Fruit fly (Drosophila melanogaster) Kc167 (cell line): ENCODE measurements around the gene Cpr67Fb.

Source experiments
- Myc ChIP-seq: fragments of >200 bp; optimal IDR thresholded peaks from 2 replicates; lab custom pipeline; 2017; ENCODE audit warnings: missing external identifiers
- Sin3A ChIP-seq: fragments of >200 bp; optimal IDR thresholded peaks from 2 replicates; lab custom pipeline; 2018; ENCODE audit warnings: missing external identifiers
- h ChIP-seq: fragments of >200 bp; optimal IDR thresholded peaks from 3 replicates; lab custom pipeline; 2018; ENCODE audit warnings: missing external identifiers
- insv ChIP-seq: fragments of >200 bp; optimal IDR thresholded peaks from 3 replicates; lab custom pipeline; 2018; ENCODE audit warnings: missing external identifiers
- psq ChIP-seq: fragments of >200 bp; optimal IDR thresholded peaks from 2 replicates; lab custom pipeline; 2017; ENCODE audit warnings: missing external identifiers
- ttk ChIP-seq: sonication (Bioruptor generic); optimal IDR thresholded peaks from 2 replicates; lab custom pipeline; 2017; ENCODE audit warnings: missing external identifiers

Cpr67Fb gene

DNA sequence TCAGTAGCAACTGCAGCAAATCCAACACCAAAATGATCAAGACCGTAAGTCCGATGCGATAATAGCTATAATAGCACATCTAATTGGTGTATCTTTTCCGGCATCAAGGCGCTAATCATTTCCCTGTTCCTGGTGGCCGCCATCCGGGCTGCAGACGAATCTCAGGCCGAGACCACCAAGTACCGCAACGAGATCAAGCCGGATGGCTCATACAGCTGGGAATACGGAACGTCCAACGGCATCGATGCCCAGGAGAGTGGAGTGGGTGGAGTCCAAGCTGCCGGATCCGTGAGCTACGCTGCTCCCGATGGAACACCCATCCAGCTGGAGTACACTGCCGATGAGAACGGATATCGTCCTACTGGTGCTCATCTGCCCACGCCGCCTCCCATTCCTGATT, at the start of gene Cpr67Fb:
Gene Cpr67Fb (plus strand): TSS at position 15 of the 400 bp plus-strand sequence.
- no peak for TF ChIP-seq insv (lab: Kevin White, UChicago)
- no peak for TF ChIP-seq psq
- no peak for TF ChIP-seq Sin3A
- TF ChIP-seq ttk (lab: Kevin White, UChicago): no peak
- TF ChIP-seq Myc (lab: Kevin White, UChicago): no peak
- TF ChIP-seq h (lab: Kevin White, UChicago): no peak

DNA sequence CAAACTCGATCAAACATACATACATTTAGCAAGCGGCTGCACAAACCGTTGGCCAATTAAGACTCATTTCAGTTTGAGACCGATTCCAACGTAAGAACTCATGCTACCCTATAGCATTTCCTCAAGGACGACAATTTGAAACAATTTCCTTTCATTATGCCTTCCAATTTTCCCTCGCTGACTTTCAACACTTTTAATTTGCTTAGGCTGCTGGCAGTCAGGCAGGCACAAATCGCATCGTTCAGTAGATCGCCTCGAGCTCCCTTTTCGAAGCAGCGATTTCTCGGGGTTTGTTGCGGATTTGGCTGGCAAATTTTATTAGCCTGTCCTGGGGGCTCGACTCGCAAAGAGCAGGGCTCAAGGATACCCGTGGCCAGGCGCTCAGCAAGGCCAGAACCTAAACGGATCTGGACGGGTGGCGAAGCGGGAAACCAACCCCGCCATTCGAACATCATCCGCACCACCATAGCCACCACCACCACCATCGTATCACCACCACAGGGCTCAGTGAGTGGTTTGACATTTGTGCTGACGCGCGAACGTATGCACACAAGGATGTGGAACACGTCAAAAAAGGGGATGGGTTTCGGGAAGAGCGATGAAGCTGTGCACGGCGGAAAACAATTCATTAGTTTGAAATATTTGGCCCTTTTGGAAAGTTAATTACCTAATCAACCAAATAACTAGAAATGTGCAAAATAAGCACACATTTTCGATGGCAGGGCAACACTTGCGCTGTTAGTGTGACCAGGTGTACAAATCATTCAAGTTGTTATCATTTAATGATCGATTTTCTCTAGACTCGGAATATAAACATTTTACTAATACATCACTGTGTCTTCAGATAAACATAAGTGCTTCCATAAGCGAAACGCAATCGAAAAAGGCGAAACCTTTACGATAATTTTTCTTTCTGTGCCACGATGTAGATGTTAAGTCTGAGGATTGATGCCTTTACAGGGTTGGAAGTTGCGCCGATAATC, 49.1 kb upstream of the Cpr67Fb start:
- TF ChIP-seq Myc (lab: Kevin White, UChicago) (no peak), h (lab: Kevin White, UChicago) (no peak), ttk (lab: Kevin White, UChicago) (no peak)

DNA sequence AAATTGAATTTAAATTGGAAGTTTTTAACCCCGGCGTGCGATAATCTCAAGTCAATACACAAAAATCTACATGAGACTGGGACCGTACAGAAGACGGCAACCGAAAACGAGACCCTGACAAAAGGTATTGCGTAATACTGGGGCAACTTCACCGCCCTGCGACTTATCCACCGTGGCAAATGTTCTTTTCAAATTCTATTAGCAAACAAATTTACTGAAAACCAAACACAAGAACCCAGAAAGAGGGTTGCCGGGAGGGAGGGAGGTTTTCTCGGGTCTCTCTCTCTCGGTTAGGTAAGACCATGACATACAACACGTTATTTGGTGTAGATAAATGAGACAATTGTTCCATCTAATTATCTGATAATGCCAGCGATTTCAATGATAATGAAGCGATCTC, 48.2 kb upstream of the Cpr67Fb start:
- TF ChIP-seq psq (no peak), ttk (lab: Kevin White, UChicago) (no peak), h (lab: Kevin White, UChicago) (no peak), Myc (lab: Kevin White, UChicago) (no peak), insv (lab: Kevin White, UChicago) (no peak), Sin3A (no peak)

DNA sequence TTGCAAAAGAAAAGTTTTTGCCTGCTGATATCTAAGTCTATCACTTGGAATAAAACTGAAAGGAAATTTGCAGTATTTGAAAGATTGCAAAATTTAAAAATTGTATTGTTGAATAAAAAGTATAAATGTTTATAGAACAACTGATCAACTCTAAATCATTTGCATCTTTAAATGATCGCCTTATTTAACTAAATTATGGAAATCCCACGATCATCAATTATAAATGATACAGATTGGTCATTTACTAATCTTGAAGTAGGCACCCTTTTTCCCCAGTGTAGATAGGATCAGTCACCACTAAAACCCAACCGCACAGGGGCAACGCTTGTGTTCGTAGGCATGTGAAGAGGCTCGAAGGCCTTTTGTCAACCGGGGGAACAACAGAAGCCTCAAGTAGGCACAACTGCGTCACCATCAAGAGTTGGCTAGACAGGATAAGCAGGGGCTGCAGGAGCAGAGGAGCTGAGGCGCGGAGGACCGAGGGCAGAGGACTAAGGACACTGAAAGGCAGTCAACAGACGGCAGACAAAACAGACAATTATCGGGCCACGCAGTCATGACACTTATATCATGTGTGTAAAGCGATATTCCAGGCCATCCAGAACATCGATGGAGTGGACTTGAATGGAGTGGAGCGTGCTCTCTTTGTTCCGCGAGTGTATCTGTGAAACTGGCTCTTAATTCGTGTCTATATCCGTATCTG, 46.0 kb upstream of the Cpr67Fb start:
- TF ChIP-seq psq: no peak
- no peak for TF ChIP-seq insv (lab: Kevin White, UChicago)
- TF ChIP-seq ttk (lab: Kevin White, UChicago): no peak
- no peak for TF ChIP-seq Myc (lab: Kevin White, UChicago)
- TF ChIP-seq h (lab: Kevin White, UChicago): no peak
- no peak for TF ChIP-seq Sin3A

DNA sequence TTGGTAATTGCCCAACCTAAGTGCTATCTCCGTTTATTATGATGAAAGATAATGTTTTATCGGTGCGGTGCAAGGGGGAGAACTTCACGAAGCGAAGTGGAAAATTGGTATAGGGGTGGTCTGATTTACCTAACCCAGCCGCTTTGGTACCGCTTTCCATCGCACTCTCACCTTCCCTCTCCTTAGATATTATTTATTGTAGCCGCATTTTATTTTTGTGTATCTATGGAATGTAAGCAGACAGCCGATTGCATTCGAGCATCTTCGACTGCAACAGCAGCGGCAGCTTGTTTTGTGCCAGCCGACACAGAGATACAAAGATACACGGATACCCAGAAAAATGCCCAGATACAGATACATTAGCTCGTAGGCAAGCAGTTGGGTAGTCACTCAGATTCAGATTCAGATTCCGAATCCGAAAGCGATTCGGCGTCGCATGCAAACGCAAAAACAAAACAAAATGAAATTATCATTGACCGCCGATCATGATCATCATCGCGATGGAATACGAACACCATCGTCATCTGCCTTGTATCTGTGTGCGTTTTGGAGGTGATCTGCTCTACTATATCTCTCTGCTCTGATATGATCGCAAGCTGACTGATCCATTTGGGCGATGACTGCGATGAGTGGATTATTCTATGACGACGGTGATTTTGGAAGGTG, 45.1 kb upstream of the Cpr67Fb start:
- TF ChIP-seq insv (lab: Kevin White, UChicago) (no peak), h (lab: Kevin White, UChicago) (no peak), ttk (lab: Kevin White, UChicago) (no peak), Sin3A (no peak)

DNA sequence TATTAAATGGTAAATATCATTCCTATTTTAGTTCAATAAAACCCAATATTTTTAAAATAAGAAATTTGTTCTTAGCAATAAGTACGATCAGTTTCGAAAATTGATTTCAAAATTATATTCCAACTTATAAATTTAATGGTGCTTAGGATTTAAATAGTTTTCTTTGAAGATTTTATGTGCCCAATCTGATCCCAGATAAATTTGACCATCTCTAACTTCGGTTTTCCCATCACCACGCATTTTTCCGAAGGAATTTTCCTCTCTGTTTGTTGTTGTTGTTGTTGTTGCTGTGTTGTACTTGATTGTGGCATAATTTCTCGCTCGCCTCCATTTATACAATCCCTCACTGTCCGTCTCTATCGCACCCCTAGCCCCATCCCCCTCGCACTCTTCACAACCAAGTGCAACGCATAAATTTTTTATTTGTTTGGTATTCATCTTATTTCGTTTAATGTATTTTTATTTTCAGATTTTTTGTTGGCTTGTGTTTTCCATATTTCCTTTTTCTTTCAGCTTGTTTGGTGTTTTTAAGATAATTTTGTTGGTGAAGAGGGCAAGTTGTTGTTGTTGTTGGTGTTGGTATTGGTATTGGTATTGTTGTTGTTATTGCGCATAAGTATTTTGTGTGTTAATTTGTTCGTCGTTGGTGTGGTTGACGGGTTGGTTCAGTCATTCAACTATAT, 44.2 kb upstream of the Cpr67Fb start:
- TF ChIP-seq insv (lab: Kevin White, UChicago) (no peak), Myc (lab: Kevin White, UChicago) (no peak), h (lab: Kevin White, UChicago) (no peak), ttk (lab: Kevin White, UChicago) (no peak), Sin3A (no peak), psq (no peak)

DNA sequence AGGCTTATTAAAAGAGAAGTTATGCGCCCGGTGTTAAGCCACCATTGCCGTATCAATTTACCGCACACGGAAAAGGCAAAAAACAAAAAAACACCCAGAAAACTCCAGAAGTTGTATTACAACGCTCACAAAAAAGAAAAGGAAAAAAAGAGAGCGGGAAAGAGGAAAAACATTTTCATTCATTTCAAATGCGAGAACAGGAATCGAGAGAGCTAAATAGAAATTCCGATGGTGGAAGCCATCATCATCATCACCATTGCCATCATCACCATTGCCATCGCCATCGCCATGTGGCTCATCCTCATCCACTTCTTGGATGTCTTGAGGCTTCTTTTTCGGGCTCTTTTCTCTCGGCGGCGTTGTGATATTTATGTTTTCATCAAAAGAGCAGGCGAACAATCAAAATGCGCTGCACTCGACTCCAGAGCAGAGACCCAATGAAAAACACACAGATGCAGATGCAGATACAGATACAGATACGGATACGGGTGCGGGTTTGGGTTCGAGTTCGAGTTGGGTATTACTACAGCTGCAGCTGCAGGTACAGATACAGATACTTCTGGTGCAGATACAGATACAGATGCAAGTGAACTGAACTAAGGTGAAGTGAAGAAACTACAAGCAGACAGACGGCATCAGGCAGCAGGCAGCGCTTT, 42.7 kb upstream of the Cpr67Fb start:
- TF ChIP-seq h (lab: Kevin White, UChicago) (no peak), psq (no peak), Myc (lab: Kevin White, UChicago) (no peak), Sin3A (no peak), ttk (lab: Kevin White, UChicago) (no peak), insv (lab: Kevin White, UChicago) (no peak)

DNA sequence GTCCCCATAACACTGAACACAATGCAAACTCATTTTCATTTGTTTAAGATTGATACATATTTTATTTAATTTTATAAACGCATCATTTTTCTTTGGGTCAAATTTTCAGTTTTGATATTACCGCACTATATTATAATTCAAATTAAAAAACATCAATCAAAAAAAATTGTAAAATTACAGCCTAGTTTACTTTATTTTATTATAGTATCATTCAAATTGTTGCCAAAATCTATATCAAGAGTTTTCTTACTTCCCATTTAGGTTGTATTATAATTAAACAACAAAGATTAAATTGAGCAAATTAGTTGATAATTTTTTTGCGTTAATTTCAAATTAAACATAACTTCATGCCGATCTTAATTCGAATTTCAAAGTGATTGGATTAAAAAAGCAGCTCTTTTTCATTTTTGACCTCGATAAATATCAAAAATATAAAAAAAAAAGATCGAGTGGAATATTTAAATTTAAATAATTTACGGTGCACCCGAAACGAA, 42.1 kb upstream of the Cpr67Fb start:
- TF ChIP-seq ttk (lab: Kevin White, UChicago): no peak
- no peak for TF ChIP-seq Sin3A
- no peak for TF ChIP-seq Myc (lab: Kevin White, UChicago)

DNA sequence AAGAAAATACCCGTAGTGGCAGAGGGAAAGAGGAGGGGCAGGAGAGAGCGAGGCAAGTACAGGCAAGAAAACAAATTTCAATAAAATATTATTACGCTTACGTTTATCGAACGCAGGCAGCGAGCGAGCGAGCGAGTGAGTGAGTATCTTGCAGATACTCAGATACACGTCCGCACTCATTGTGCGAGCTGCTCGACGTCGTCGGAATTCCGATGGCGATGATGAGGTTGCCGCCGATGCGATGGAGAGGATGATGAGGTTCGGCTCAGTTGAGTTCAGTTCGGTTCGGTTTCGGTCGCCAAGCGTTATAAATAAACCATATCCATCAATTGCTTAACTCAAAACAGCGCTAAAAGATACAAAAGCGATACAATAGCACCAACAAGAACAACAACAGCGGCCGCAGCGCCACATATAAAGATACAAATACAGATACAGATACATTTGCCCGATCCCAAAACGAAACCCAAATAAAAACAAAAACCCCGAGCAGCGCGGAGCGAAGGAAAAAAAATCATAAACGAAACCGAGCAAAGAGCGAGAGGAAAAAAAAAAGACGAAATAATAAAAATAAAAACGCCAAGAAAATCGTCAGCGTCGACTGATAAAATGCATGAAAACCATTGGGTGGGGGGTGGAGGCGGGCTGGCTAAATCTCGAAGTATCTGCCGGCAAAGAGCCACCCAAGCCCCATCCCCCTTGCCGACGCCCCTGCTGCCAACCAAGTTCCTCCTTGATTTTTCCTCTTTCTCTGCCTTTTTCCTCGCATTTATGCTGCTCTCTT, 41.4 kb upstream of the Cpr67Fb start:
- no peak for TF ChIP-seq h (lab: Kevin White, UChicago)
- no peak for TF ChIP-seq Myc (lab: Kevin White, UChicago)
- TF ChIP-seq insv (lab: Kevin White, UChicago): no peak
- TF ChIP-seq psq: no peak

DNA sequence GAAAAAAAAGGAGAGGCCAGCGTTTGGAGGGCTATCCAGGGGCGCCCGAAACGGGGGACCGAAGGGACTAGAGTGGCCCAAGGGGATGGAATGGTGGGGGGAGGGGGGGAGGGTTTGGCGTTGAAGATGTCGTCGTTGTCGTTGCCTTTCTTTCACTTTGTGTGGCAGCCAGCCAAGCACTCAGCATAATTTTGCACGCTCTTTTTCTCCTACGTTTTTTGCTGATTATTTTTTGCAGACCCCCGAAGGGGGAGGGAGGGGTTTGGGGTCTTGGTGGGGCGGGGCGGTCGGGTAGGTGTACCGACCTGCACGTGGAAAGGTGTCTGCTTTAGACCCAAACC, 40.9 kb upstream of the Cpr67Fb start:
- TF ChIP-seq insv (lab: Kevin White, UChicago) (no peak), h (lab: Kevin White, UChicago) (no peak), Myc (lab: Kevin White, UChicago) (no peak), Sin3A (no peak), psq (no peak), ttk (lab: Kevin White, UChicago) (no peak)
